Fruit fly (Drosophila melanogaster): Measurements from ENCODE around the gene CG32388.

The CG32388 gene

dm6 chr3L:6979387-6980249 lies 4.8 kb downstream of the CG32388 start, which contains the start of gene Galphai (continued):
- TF ChIP-seq fkh (GFP tag; optimal IDR thresholded peaks at IDR 0.05) (no peak), acj6 (GFP tag; optimal IDR thresholded peaks at IDR 0.05) (no peak), CG3032 (tag; optimal IDR thresholded peaks at IDR 0.05) (peak; percentile 27), Hr39 (GFP tag; optimal IDR thresholded peaks at IDR 0.05) (no peak), esn (GFP tag; optimal IDR thresholded peaks at IDR 0.05) (peak; percentile 31), CG6854 (GFP tag; optimal IDR thresholded peaks at IDR 0.05) (peak; percentile 56), CG10631 (GFP tag; optimal IDR thresholded peaks at IDR 0.05) (no peak), cyc (GFP tag; optimal IDR thresholded peaks at IDR 0.05) (no peak), ss (GFP tag; optimal IDR thresholded peaks at IDR 0.05) (peak; percentile 63 to 80), Sox14 (GFP tag; optimal IDR thresholded peaks at IDR 0.05) (peak; percentile 67), Met (GFP tag; optimal IDR thresholded peaks at IDR 0.05) (no peak), CG8632 (GFP tag; optimal IDR thresholded peaks at IDR 0.05) (no peak), Smox (GFP tag; optimal IDR thresholded peaks at IDR 0.05) (no peak), Ets96B (tag; optimal IDR thresholded peaks at IDR 0.05) (no peak), Hr4 (GFP tag; optimal IDR thresholded peaks at IDR 0.05) (no peak), Gug (GFP tag; IDR thresholded peaks at IDR 0.05) (no peak), Blimp-1 (GFP tag; optimal IDR thresholded peaks at IDR 0.05) (no peak), lz (GFP tag; optimal IDR thresholded peaks at IDR 0.05) (no peak), Eip93F (GFP tag; optimal IDR thresholded peaks at IDR 0.05) (no peak), fd85E (GFP tag; optimal IDR thresholded peaks at IDR 0.05) (no peak), CG8119 (GFP tag; IDR thresholded peaks at IDR 0.05) (peak; percentile 23; the same call in 1 of the 3 replicates), Sox15 (GFP tag; optimal IDR thresholded peaks at IDR 0.05) (no peak), dac (GFP tag; optimal IDR thresholded peaks at IDR 0.05) (no peak), Lpt (GFP tag; optimal IDR thresholded peaks at IDR 0.05) (no peak), Eip78C (GFP tag) (peak; percentile 76), CG10669 (GFP tag; optimal IDR thresholded peaks at IDR 0.05) (no peak), salr (GFP tag; optimal IDR thresholded peaks at IDR 0.05) (no peak), topi (GFP tag; optimal IDR thresholded peaks at IDR 0.05) (no peak), CG1621 (tag; optimal IDR thresholded peaks at IDR 0.05) (peak; percentile 12), CG11762 (GFP tag; optimal IDR thresholded peaks at IDR 0.05; ENCODE audit: insufficient read depth) (no peak), OdsH (GFP tag; optimal IDR thresholded peaks at IDR 0.05) (no peak), CG31627 (GFP tag; optimal IDR thresholded peaks at IDR 0.05) (no peak), CG32006 (GFP tag; optimal IDR thresholded peaks at IDR 0.05) (no peak), spab (GFP tag; optimal IDR thresholded peaks at IDR 0.05) (no peak), CG6792 (GFP tag; optimal IDR thresholded peaks at IDR 0.05) (no peak), CG6276 (GFP tag; optimal IDR thresholded peaks at IDR 0.05) (no peak), CG16779 (tag; optimal IDR thresholded peaks at IDR 0.05) (no peak), Ets21C (GFP tag; optimal IDR thresholded peaks at IDR 0.05) (no peak), CG9139 (GFP tag; optimal IDR thresholded peaks at IDR 0.05) (no peak), achi (GFP tag; optimal IDR thresholded peaks at IDR 0.05) (no peak)

dm6 chr3L:6978757-6979386 lies 5.5 kb downstream of the CG32388 start:
- TF ChIP-seq svp (GFP tag) (no peak), CG6276 (GFP tag; optimal IDR thresholded peaks at IDR 0.05) (no peak), vri (GFP tag; optimal IDR thresholded peaks at IDR 0.05) (peak; percentile 29), eg (GFP tag; IDR thresholded peaks at IDR 0.05) (0 out of 3 replicates have a peak, but pooled peaks have one; percentile 24), CG6792 (GFP tag; optimal IDR thresholded peaks at IDR 0.05) (no peak)

Data from whole organism, prepupa.